Worm (Caenorhabditis elegans): ENCODE results near the gene vha-12.
"Not testable (repeated sequence)": the region's sequence is repeated elsewhere in the genome, so short reads cannot be mapped to it uniquely, and the experiment has no call there.

vha-12 gene

DNA sequence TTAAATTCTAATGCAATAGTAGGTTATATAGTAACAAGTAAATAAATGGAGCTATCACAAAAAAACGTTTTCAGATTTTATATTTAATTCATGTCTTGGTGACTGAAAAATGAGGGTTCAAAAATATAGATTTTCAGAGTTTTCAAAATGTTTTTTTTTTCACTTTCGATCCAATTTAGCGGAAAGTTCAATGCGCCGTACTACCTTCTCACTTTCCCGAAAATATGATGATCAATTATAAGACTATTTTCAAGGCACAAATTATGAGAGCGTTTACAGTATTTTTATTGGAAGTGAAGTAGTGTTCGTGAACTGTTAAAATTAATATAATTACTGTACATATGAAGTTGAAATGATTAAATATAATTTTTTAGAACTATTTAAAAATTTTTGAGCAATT lies 2.2 kb downstream of the vha-12 start:
- TF ChIP-seq gmeb-1 (tag; optimal IDR thresholded peaks at IDR 0.05) (peak; percentile 25), snpc-4 (tag; optimal IDR thresholded peaks at IDR 0.05) (no peak), nhr-10 (tag; optimal IDR thresholded peaks at IDR 0.05) (no peak), lsy-2 (tag; optimal IDR thresholded peaks at IDR 0.05) (no peak), nhr-21 (tag; optimal IDR thresholded peaks at IDR 0.05) (peak; percentile 5), sma-9 (GFP tag; optimal IDR thresholded peaks at IDR 0.05) (no peak), sma-9 (tag; optimal IDR thresholded peaks at IDR 0.05) (no peak), ztf-4 (tag; optimal IDR thresholded peaks at IDR 0.05) (peak; percentile 20), lin-39 (tag; optimal IDR thresholded peaks at IDR 0.05) (no peak)

DNA sequence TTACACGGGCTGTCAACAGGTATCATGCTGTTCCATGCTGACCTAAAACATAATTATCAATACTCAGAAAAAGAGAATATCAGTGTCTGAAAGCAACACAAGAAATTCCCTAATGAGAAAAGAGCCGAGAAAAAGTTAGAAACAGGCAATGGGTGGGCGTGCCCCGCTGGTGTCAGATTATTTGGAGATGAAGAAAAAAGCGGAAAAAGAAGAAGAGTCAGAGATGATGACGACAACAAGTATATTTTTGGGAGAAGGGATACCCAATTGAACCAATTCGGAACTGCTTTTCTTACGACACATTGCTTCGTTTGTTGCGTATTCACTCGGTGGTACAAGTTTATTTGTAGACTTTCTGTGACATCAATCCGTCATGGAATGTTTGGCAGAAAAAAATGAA lies 5.5 kb downstream of the vha-12 start, which contains the start of gene F20B6.4:
TSS of gene F20B6.4 (minus strand) at position 101 of the 400 bp plus-strand sequence.
- TF ChIP-seq alr-1 (tag; optimal IDR thresholded peaks at IDR 0.05) = no peak
- TF ChIP-seq ztf-11 (tag; optimal IDR thresholded peaks at IDR 0.05) = no peak

- TF ChIP-seq C34F6.9, nhr-12, gmeb-1 (tag; optimal IDR thresholded peaks at IDR 0.05): not testable (repeated sequence)
Observed at ce11 chrX:4199829-4200228, 8.9 kb downstream of the vha-12 start, which contains the start of gene F20B6.5. Gene F20B6.5, minus strand, starts transcription at chrX:4199929.

ce11 chrX:4202114-4202513 lies 11.2 kb downstream of the vha-12 start, which contains the start of gene F20B6.6:
Gene F20B6.6, minus strand, starts transcription at chrX:4202214.
- TF ChIP-seq mab-5, gmeb-1, skn-1 (tag; optimal IDR thresholded peaks at IDR 0.05): not testable (repeated sequence)

DNA sequence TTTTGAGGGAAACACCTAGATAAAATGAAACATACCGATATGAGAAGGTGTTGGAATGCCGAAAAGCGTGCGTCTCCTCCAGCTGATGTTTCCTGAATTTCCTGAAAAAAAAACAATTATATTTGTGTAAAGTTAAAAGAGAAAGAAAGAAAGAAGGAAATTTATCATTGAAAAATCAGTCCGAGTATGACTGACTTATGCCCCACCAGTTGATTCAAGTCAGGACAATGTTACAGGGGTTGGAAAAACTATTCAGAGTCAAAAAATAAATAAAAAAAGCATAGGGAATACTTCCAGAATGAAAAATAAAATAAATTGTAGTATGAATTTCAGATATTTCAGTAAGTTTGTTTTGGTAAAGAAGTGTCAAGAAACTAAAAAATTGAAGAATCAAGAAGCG lies 16.5 kb downstream of the vha-12 start, which contains the start of gene F20B6.9:
TSS of gene F20B6.9 (minus strand) at position 101 of the 400 bp plus-strand sequence.
- not testable (repeated sequence) for TF ChIP-seq blmp-1 (tag; optimal IDR thresholded peaks at IDR 0.05; ENCODE audit: insufficient read depth); nhr-23 (tag; optimal IDR thresholded peaks at IDR 0.05); snpc-4 (tag; optimal IDR thresholded peaks at IDR 0.05)

ce11 chrX:4208495-4208894 lies 17.6 kb downstream of the vha-12 start:
- TF ChIP-seq nhr-77 (tag; optimal IDR thresholded peaks at IDR 0.05) (peak; percentile 79), crh-2 (tag; optimal IDR thresholded peaks at IDR 0.05) (peak; percentile 69), nhr-25 (tag; optimal IDR thresholded peaks at IDR 0.05) (no peak), sma-3 (GFP tag; optimal IDR thresholded peaks at IDR 0.05) (peak; percentile 80), gmeb-1 (tag; optimal IDR thresholded peaks at IDR 0.05) (peak; percentile 79), mab-5 (tag; optimal IDR thresholded peaks at IDR 0.05) (no peak), mbf-1 (tag; optimal IDR thresholded peaks at IDR 0.05) (peak; percentile 45), lin-39 (tag; optimal IDR thresholded peaks at IDR 0.05) (no peak), ztf-4 (tag; optimal IDR thresholded peaks at IDR 0.05) (no peak), snpc-4 (tag; optimal IDR thresholded peaks at IDR 0.05) (peak; percentile 24), nhr-6 (tag; optimal IDR thresholded peaks at IDR 0.05) (peak; percentile 73), nhr-11 (tag; optimal IDR thresholded peaks at IDR 0.05) (no peak), peb-1 (tag; optimal IDR thresholded peaks at IDR 0.05) (no peak), nhr-10 (tag; optimal IDR thresholded peaks at IDR 0.05) (no peak), sma-9 (GFP tag; optimal IDR thresholded peaks at IDR 0.05) (peak; percentile 75), sma-9 (tag; optimal IDR thresholded peaks at IDR 0.05) (no peak), elt-1 (tag; optimal IDR thresholded peaks at IDR 0.05) (no peak), nhr-21 (tag; optimal IDR thresholded peaks at IDR 0.05) (peak; percentile 60), ceh-16 (tag; optimal IDR thresholded peaks at IDR 0.05) (no peak), nhr-237 (tag; optimal IDR thresholded peaks at IDR 0.05) (no peak), blmp-1 (tag; optimal IDR thresholded peaks at IDR 0.05; ENCODE audit: insufficient read depth) (no peak), lsy-2 (tag; optimal IDR thresholded peaks at IDR 0.05) (peak in 1 of 2 experiments; percentile 54), unc-39 (tag; optimal IDR thresholded peaks at IDR 0.05) (no peak), nhr-129 (tag; optimal IDR thresholded peaks at IDR 0.05) (peak; percentile 48), sem-4 (tag; optimal IDR thresholded peaks at IDR 0.05) (no peak), zag-1 (tag; optimal IDR thresholded peaks at IDR 0.05) (no peak), elt-3 (tag; optimal IDR thresholded peaks at IDR 0.05) (no peak)

Data from whole organism, L2 larva.